Worm (Caenorhabditis elegans) whole organism, mixed stage, embryonic: ENCODE results near the gene ceh-36.
A peak's percentile ranks its signal among the peaks of the same experiment; 100 is the strongest.

ENCODE experiments used
- M03D4.4 ChIP-seq: sonication (generic microtip); optimal IDR thresholded peaks from 2 replicates; lab custom pipeline; 2017; ENCODE audit warnings: mild to moderate bottlenecking, missing genetic modification characterization, missing compliant biosample characterization
- bed-3 ChIP-seq: fragments of 200-800 bp; sonication (Bioruptor generic); optimal IDR thresholded peaks from 3 replicates; lab custom pipeline; 2018; ENCODE audit warnings: mild to moderate bottlenecking, missing genetic modification characterization, moderate library complexity, missing compliant biosample characterization
- blmp-1 ChIP-seq: fragments of 150-350 bp; optimal IDR thresholded peaks from 2 replicates; lab custom pipeline; 2014; ENCODE audit warnings: missing biosample characterization, missing genetic modification characterization
- ceh-43 ChIP-seq: fragments of 200-800 bp; sonication (Bioruptor generic); optimal IDR thresholded peaks from 2 replicates; lab custom pipeline; 2018; ENCODE audit warnings: mild to moderate bottlenecking, missing genetic modification characterization, moderate library complexity, missing compliant biosample characterization
- ceh-83 ChIP-seq: fragments of 200-800 bp; sonication (Bioruptor generic); optimal IDR thresholded peaks from 2 replicates; lab custom pipeline; 2018; ENCODE audit warnings: mild to moderate bottlenecking, missing genetic modification characterization, missing compliant biosample characterization
- ces-1 ChIP-seq: fragments of 150-350 bp; optimal IDR thresholded peaks from 2 replicates; lab custom pipeline; 2014; ENCODE audit warnings: missing biosample characterization, missing genetic modification reagents, missing genetic modification characterization
- cnd-1 ChIP-seq: fragments of 200-800 bp; sonication (Bioruptor generic); optimal IDR thresholded peaks from 2 replicates; lab custom pipeline; 2018; ENCODE audit warnings: mild to moderate bottlenecking, missing genetic modification characterization, missing compliant biosample characterization
- drap-1 ChIP-seq: fragments of 200-800 bp; sonication (Bioruptor generic); optimal IDR thresholded peaks from 3 replicates; lab custom pipeline; 2018; ENCODE audit warnings: mild to moderate bottlenecking, missing genetic modification characterization, missing compliant biosample characterization
- elt-1 ChIP-seq: sonication (generic microtip); optimal IDR thresholded peaks from 2 replicates; lab custom pipeline; 2017; ENCODE audit warnings: missing genetic modification characterization, mild to moderate bottlenecking, missing compliant biosample characterization, antibody characterized with exemption, moderate library complexity, borderline replicate concordance; ENCODE audit not compliant: insufficient read depth
- elt-3 ChIP-seq: fragments of 150-350 bp; optimal IDR thresholded peaks from 2 replicates; lab custom pipeline; 2014; ENCODE audit warnings: missing biosample characterization, missing genetic modification characterization
- flh-1 ChIP-seq: fragments of 200-800 bp; sonication (Bioruptor generic); optimal IDR thresholded peaks from 2 replicates; lab custom pipeline; 2018; ENCODE audit warnings: mild to moderate bottlenecking, missing genetic modification characterization, moderate library complexity, missing compliant biosample characterization
- ham-2 ChIP-seq: fragments of 200-800 bp; sonication (Bioruptor generic); optimal IDR thresholded peaks from 2 replicates; lab custom pipeline; 2018; ENCODE audit warnings: mild to moderate bottlenecking, missing genetic modification characterization, missing compliant biosample characterization
- hlh-1 ChIP-seq: fragments of 150-350 bp; optimal IDR thresholded peaks from 2 replicates; lab custom pipeline; 2014; ENCODE audit warnings: missing biosample characterization, missing genetic modification reagents, missing genetic modification characterization
- lin-13 ChIP-seq: fragments of 150-350 bp; optimal IDR thresholded peaks from 2 replicates; lab custom pipeline; 2014; ENCODE audit warnings: missing biosample characterization, missing genetic modification characterization
- lin-32 ChIP-seq: fragments of 200-800 bp; sonication (Bioruptor generic); optimal IDR thresholded peaks from 2 replicates; lab custom pipeline; 2018; ENCODE audit warnings: mild to moderate bottlenecking, missing genetic modification characterization, missing compliant biosample characterization
- lsy-2 ChIP-seq: fragments of 150-350 bp; optimal IDR thresholded peaks from 2 replicates; lab custom pipeline; 2014; ENCODE audit warnings: missing biosample characterization, missing genetic modification characterization
- mab-5 ChIP-seq: fragments of 150-350 bp; optimal IDR thresholded peaks from 2 replicates; lab custom pipeline; 2014; ENCODE audit warnings: missing biosample characterization, missing genetic modification characterization
- mep-1 ChIP-seq: fragments of 150-350 bp; optimal IDR thresholded peaks from 2 replicates; lab custom pipeline; 2017; ENCODE audit warnings: missing biosample characterization, missing genetic modification reagents, missing genetic modification characterization, inconsistent platforms
- mls-2 ChIP-seq: sonication (generic microtip); optimal IDR thresholded peaks from 2 replicates; lab custom pipeline; 2016; ENCODE audit warnings: mild to moderate bottlenecking, missing genetic modification characterization, moderate library complexity, missing compliant biosample characterization
- nhr-12 ChIP-seq: fragments of 150-350 bp; optimal IDR thresholded peaks from 2 replicates; lab custom pipeline; 2014; ENCODE audit warnings: missing biosample characterization, missing genetic modification characterization
- nhr-2 ChIP-seq: fragments of 150-350 bp; optimal IDR thresholded peaks from 2 replicates; lab custom pipeline; 2014; ENCODE audit warnings: missing biosample characterization, missing genetic modification characterization
- nhr-28 ChIP-seq: fragments of 150-350 bp; optimal IDR thresholded peaks from 2 replicates; lab custom pipeline; 2014; ENCODE audit warnings: missing biosample characterization, missing genetic modification characterization
- nhr-76 ChIP-seq: sonication (generic microtip); optimal IDR thresholded peaks from 2 replicates; lab custom pipeline; 2017; ENCODE audit warnings: missing biosample characterization, missing genetic modification characterization
- pha-4 ChIP-seq: fragments of 150-350 bp; optimal IDR thresholded peaks from 2 replicates; lab custom pipeline; 2018; ENCODE audit warnings: missing biosample characterization, missing genetic modification reagents, missing genetic modification characterization
- sem-2 ChIP-seq: fragments of 200-800 bp; sonication (Bioruptor generic); optimal IDR thresholded peaks from 2 replicates; lab custom pipeline; 2018; ENCODE audit warnings: mild to moderate bottlenecking, missing genetic modification characterization, missing compliant biosample characterization
- snpc-4 ChIP-seq: fragments of 150-350 bp; optimal IDR thresholded peaks from 2 replicates; lab custom pipeline; 2014; ENCODE audit warnings: missing biosample characterization, missing genetic modification characterization
- sptf-1 ChIP-seq: sonication (generic microtip); optimal IDR thresholded peaks from 2 replicates; lab custom pipeline; 2017; ENCODE audit warnings: mild to moderate bottlenecking, missing genetic modification characterization, moderate library complexity, missing compliant biosample characterization
- tbx-8 ChIP-seq: fragments of 200-800 bp; sonication (Bioruptor generic); optimal IDR thresholded peaks from 2 replicates; lab custom pipeline; 2018; ENCODE audit warnings: mild to moderate bottlenecking, missing genetic modification characterization, moderate library complexity, missing compliant biosample characterization
- unc-120 ChIP-seq: sonication (generic microtip); optimal IDR thresholded peaks from 2 replicates; lab custom pipeline; 2017; ENCODE audit warnings: missing genetic modification characterization, missing compliant biosample characterization; ENCODE audit not compliant: poor library complexity, severe bottlenecking
- unc-62 ChIP-seq: fragments of 150-350 bp; optimal IDR thresholded peaks from 2 replicates; lab custom pipeline; 2014; ENCODE audit warnings: missing biosample characterization, missing genetic modification reagents, missing genetic modification characterization
- ztf-11 ChIP-seq: fragments of 150-350 bp; optimal IDR thresholded peaks from 2 replicates; lab custom pipeline; 2014; ENCODE audit warnings: missing biosample characterization, missing genetic modification characterization

Gene ceh-36

ce11 chrX:14179488-14179887 lies 6.9 kb downstream of the ceh-36 start:
- TF ChIP-seq sptf-1 (tag; lab: Kevin White, UChicago) (no peak), ces-1 (GFP tag; lab: Kevin White, UChicago) (no peak), tbx-8 (no peak), lsy-2 (tag; lab: Kevin White, UChicago) (no peak), cnd-1 (no peak), nhr-28 (tag; lab: Kevin White, UChicago) (no peak), nhr-2 (no peak), lin-13 (tag; lab: Kevin White, UChicago) (no peak), sem-2 (GFP tag; lab: Kevin White, UChicago) (no peak), unc-62 (no peak), pha-4 (tag; lab: Kevin White, UChicago) (no peak), snpc-4 (tag; lab: Kevin White, UChicago) (no peak), elt-3 (tag; lab: Kevin White, UChicago) (no peak)

- TF ChIP-seq lin-32 (GFP tag; lab: Kevin White, UChicago) (no peak), lin-13 (tag; lab: Kevin White, UChicago) (no peak), elt-1 (tag; lab: Kevin White, UChicago) (no peak), flh-1 (no peak), blmp-1 (tag; lab: Kevin White, UChicago) (no peak), nhr-2 (no peak), tbx-8 (no peak), ztf-11 (no peak), sem-2 (GFP tag; lab: Kevin White, UChicago) (no peak), nhr-12 (no peak), ham-2 (GFP tag; lab: Kevin White, UChicago) (no peak), lsy-2 (tag; lab: Kevin White, UChicago) (no peak), sptf-1 (tag; lab: Kevin White, UChicago) (no peak), cnd-1 (no peak), mep-1 (tag; lab: Kevin White, UChicago) (no peak), M03D4.4 (no peak), mab-5 (tag; lab: Kevin White, UChicago) (no peak)
- TF ChIP-seq, all 35 proteins: peak for 0
Observed at ce11 chrX:14178688-14179087, 7.7 kb downstream of the ceh-36 start, which contains the start of gene C37E2.10. Gene C37E2.10, plus strand, starts transcription at chrX:14178988.

ce11 chrX:14175740-14176139 lies 10.6 kb downstream of the ceh-36 start, which contains the start of gene C37E2.2:
Gene C37E2.2, plus strand, starts transcription at chrX:14176040.
- TF ChIP-seq ham-2 (GFP tag; lab: Kevin White, UChicago) (no peak), ceh-43 (GFP tag; lab: Kevin White, UChicago) (no peak), ztf-11 (no peak), pha-4 (tag; lab: Kevin White, UChicago) (no peak), nhr-28 (tag; lab: Kevin White, UChicago) (no peak), ceh-83 (GFP tag; lab: Kevin White, UChicago) (no peak), unc-62 (no peak), bed-3 (GFP tag; lab: Kevin White, UChicago) (no peak), unc-120 (tag; lab: Kevin White, UChicago) (no peak), lin-32 (GFP tag; lab: Kevin White, UChicago) (no peak), nhr-2 (no peak), drap-1 (GFP tag; lab: Kevin White, UChicago) (no peak), hlh-1 (no peak), mep-1 (tag; lab: Kevin White, UChicago) (no peak), snpc-4 (tag; lab: Kevin White, UChicago) (no peak), flh-1 (no peak), sem-2 (GFP tag; lab: Kevin White, UChicago) (no peak)
- TF ChIP-seq, all 35 proteins: peak for 0

ce11 chrX:14173850-14174249 lies 12.5 kb downstream of the ceh-36 start, which contains the start of gene idhb-1:
Gene idhb-1, minus strand, starts transcription at chrX:14174063.
- TF ChIP-seq pha-4 (tag; lab: Kevin White, UChicago) (peak; percentile 31), ceh-43 (GFP tag; lab: Kevin White, UChicago) (no peak), lin-13 (tag; lab: Kevin White, UChicago) (peak; percentile 83), mls-2 (tag; lab: Kevin White, UChicago) (peak; percentile 11), nhr-76 (tag; lab: Kevin White, UChicago) (no peak), hlh-1 (peak; percentile 89), elt-3 (tag; lab: Kevin White, UChicago) (no peak), lsy-2 (tag; lab: Kevin White, UChicago) (peak; percentile 51), lin-32 (GFP tag; lab: Kevin White, UChicago) (no peak), blmp-1 (tag; lab: Kevin White, UChicago) (no peak), flh-1 (no peak), mep-1 (tag; lab: Kevin White, UChicago) (peak; percentile 24), sptf-1 (tag; lab: Kevin White, UChicago) (no peak), cnd-1 (peak; percentile 9)
